Worm (Caenorhabditis elegans) whole organism, L1 larva: ENCODE data around the gene F42A9.8.

Experiments used
- C16A3.4 ChIP-seq: fragments of 150-350 bp; optimal IDR thresholded peaks from 2 replicates; lab custom pipeline; 2014; ENCODE audit warnings: missing biosample characterization, missing genetic modification characterization
- C34B4.2 ChIP-seq: sonication (generic microtip); optimal IDR thresholded peaks from 2 replicates; lab custom pipeline; 2017; ENCODE audit warnings: mild to moderate bottlenecking, missing genetic modification characterization, missing compliant biosample characterization
- F16B12.6 ChIP-seq: fragments of 150-350 bp; optimal IDR thresholded peaks from 2 replicates; lab custom pipeline; 2014; ENCODE audit warnings: missing biosample characterization, missing genetic modification characterization
- Y116A8C.19 ChIP-seq: sonication (generic microtip); optimal IDR thresholded peaks from 2 replicates; lab custom pipeline; 2016; ENCODE audit warnings: missing compliant biosample characterization, missing genetic modification characterization, borderline replicate concordance
- aly-2 ChIP-seq: fragments of 150-350 bp; optimal IDR thresholded peaks from 2 replicates; lab custom pipeline; 2014; ENCODE audit warnings: missing biosample characterization, missing genetic modification characterization
- ama-1 ChIP-seq: fragments of 150-350 bp; optimal IDR thresholded peaks from 2 replicates; lab custom pipeline; 2014
- ceh-88 ChIP-seq: fragments of 200-800 bp; sonication (Bioruptor generic); IDR thresholded peaks from 2 replicates; pipeline ENCODE4 v1.3.6; 2022; ENCODE audit warnings: missing genetic modification characterization, missing compliant biosample characterization
- dpl-1 ChIP-seq, 3 experiments: fragments of 150-350 bp in 2 of 3; sonication (generic microtip) in 1 of 3; optimal IDR thresholded peaks; 2 replicates each; lab custom pipeline; 2014 to 2017; ENCODE audit warnings: missing biosample characterization in 3 of 3, missing genetic modification characterization in 3 of 3, missing genetic modification reagents in 3 of 3
- dsc-1 ChIP-seq: sonication (generic microtip); optimal IDR thresholded peaks from 2 replicates; lab custom pipeline; 2016; ENCODE audit warnings: mild to moderate bottlenecking, missing genetic modification characterization, missing compliant biosample characterization
- efl-1 ChIP-seq, 4 experiments: fragments of 150-350 bp; optimal IDR thresholded peaks in 3 of 4; peaks in 1 of 4; 1 replicate in 1 of 4; 2 replicates in 3 of 4; lab custom pipeline; 2014; ENCODE audit warnings: missing biosample characterization in 2 of 4, missing genetic modification characterization in 2 of 4, missing genetic modification reagents in 2 of 4
- efl-3 ChIP-seq: fragments of 200-800 bp; sonication (Bioruptor generic); optimal IDR thresholded peaks from 2 replicates; lab custom pipeline; 2018; ENCODE audit warnings: mild to moderate bottlenecking, missing genetic modification characterization, missing compliant biosample characterization
- egl-27 ChIP-seq, 2 experiments: fragments of 150-350 bp in 1 of 2; sonication (generic microtip); optimal IDR thresholded peaks; 3 replicates each; lab custom pipeline; 2017 to 2018; ENCODE audit warnings: missing biosample characterization in 2 of 2, missing genetic modification characterization in 2 of 2, missing genetic modification reagents in 2 of 2
- elt-2 ChIP-seq: sonication (generic microtip); optimal IDR thresholded peaks from 2 replicates; lab custom pipeline; 2016; ENCODE audit warnings: missing genetic modification characterization, mild to moderate bottlenecking, inconsistent platforms, missing compliant biosample characterization, missing genetic modification reagents
- elt-3 ChIP-seq, 6 experiments: fragments of 150-350 bp in 1 of 6; sonication (generic microtip); optimal IDR thresholded peaks; 2 replicates each; lab custom pipeline; 2017 to 2018; ENCODE audit warnings: missing biosample characterization in 6 of 6, missing genetic modification characterization in 6 of 6, inconsistent platforms in 1 of 6
- ets-5 ChIP-seq: fragments of 200-800 bp; sonication (Bioruptor generic); IDR thresholded peaks from 2 replicates; pipeline ENCODE4 v1.3.6; 2022; ENCODE audit warnings: missing genetic modification characterization, missing compliant biosample characterization
- fkh-4 ChIP-seq: sonication (generic microtip); optimal IDR thresholded peaks from 2 replicates; lab custom pipeline; 2016; ENCODE audit warnings: missing compliant biosample characterization, missing genetic modification characterization, borderline replicate concordance
- fkh-8 ChIP-seq: sonication (generic microtip); optimal IDR thresholded peaks from 2 replicates; lab custom pipeline; 2016; ENCODE audit warnings: mild to moderate bottlenecking, missing genetic modification characterization, missing compliant biosample characterization
- fos-1 ChIP-seq: fragments of 150-350 bp; optimal IDR thresholded peaks from 2 replicates; lab custom pipeline; 2014; ENCODE audit warnings: missing biosample characterization, missing genetic modification characterization
- hpl-2 ChIP-seq: fragments of 150-350 bp; optimal IDR thresholded peaks from 2 replicates; lab custom pipeline; 2014; ENCODE audit warnings: missing biosample characterization, missing genetic modification reagents, missing genetic modification characterization
- irx-1 ChIP-seq: sonication (generic microtip); optimal IDR thresholded peaks from 2 replicates; lab custom pipeline; 2016; ENCODE audit warnings: missing genetic modification characterization, missing compliant biosample characterization
- isw-1 ChIP-seq: fragments of 200-800 bp; sonication (Bioruptor generic); IDR thresholded peaks from 2 replicates; pipeline ENCODE4 v1.3.6; 2022; ENCODE audit warnings: missing genetic modification characterization, missing compliant biosample characterization
- jun-1 ChIP-seq: fragments of 150-350 bp; optimal IDR thresholded peaks from 2 replicates; lab custom pipeline; 2014; ENCODE audit warnings: missing biosample characterization, missing genetic modification reagents, missing genetic modification characterization
- lin-13 ChIP-seq: fragments of 150-350 bp; optimal IDR thresholded peaks from 2 replicates; lab custom pipeline; 2014; ENCODE audit warnings: missing biosample characterization, missing genetic modification reagents, missing genetic modification characterization
- lin-15B ChIP-seq: fragments of 150-350 bp; sonication (generic microtip); optimal IDR thresholded peaks from 3 replicates; lab custom pipeline; 2014; ENCODE audit warnings: missing biosample characterization, missing genetic modification characterization
- mdl-1 ChIP-seq, 2 experiments: fragments of 150-350 bp; optimal IDR thresholded peaks; 2 replicates each; lab custom pipeline; 2014 to 2017; ENCODE audit warnings: missing biosample characterization in 2 of 2, missing genetic modification characterization in 2 of 2, inconsistent platforms in 1 of 2
- mef-2 ChIP-seq: fragments of 150-350 bp; optimal IDR thresholded peaks from 2 replicates; lab custom pipeline; 2014; ENCODE audit warnings: missing biosample characterization, missing genetic modification characterization
- nhr-11 ChIP-seq: fragments of 150-350 bp; optimal IDR thresholded peaks from 2 replicates; lab custom pipeline; 2014; ENCODE audit warnings: missing biosample characterization, missing genetic modification characterization
- nhr-12 ChIP-seq: sonication (generic microtip); optimal IDR thresholded peaks from 2 replicates; lab custom pipeline; 2017; ENCODE audit warnings: missing biosample characterization, missing genetic modification characterization
- nhr-19 ChIP-seq: fragments of 200-800 bp; sonication (Bioruptor generic); conservative IDR thresholded peaks from 2 replicates; pipeline ENCODE4 v1.3.6; 2022; ENCODE audit warnings: missing genetic modification characterization, missing compliant biosample characterization
- nhr-20 ChIP-seq: sonication (generic microtip); optimal IDR thresholded peaks from 2 replicates; lab custom pipeline; 2016; ENCODE audit warnings: mild to moderate bottlenecking, missing genetic modification characterization, missing compliant biosample characterization
- nhr-28 ChIP-seq: fragments of 150-350 bp; optimal IDR thresholded peaks from 2 replicates; lab custom pipeline; 2014; ENCODE audit warnings: missing biosample characterization, missing genetic modification characterization
- nhr-47 ChIP-seq: sonication (generic microtip); optimal IDR thresholded peaks from 2 replicates; lab custom pipeline; 2016; ENCODE audit warnings: mild to moderate bottlenecking, missing genetic modification characterization, moderate library complexity, missing compliant biosample characterization
- nhr-84 ChIP-seq: sonication (generic microtip); optimal IDR thresholded peaks from 2 replicates; lab custom pipeline; 2017; ENCODE audit warnings: missing biosample characterization, missing genetic modification characterization
- pag-3 ChIP-seq: sonication (generic microtip); optimal IDR thresholded peaks from 2 replicates; lab custom pipeline; 2017; ENCODE audit warnings: missing genetic modification characterization, mild to moderate bottlenecking, missing compliant biosample characterization, antibody characterized with exemption, borderline replicate concordance; ENCODE audit not compliant: insufficient read depth
- pax-3 ChIP-seq: fragments of 200-800 bp; sonication (Bioruptor generic); optimal IDR thresholded peaks from 2 replicates; lab custom pipeline; 2018; ENCODE audit warnings: mild to moderate bottlenecking, missing genetic modification characterization, moderate library complexity, missing compliant biosample characterization
- rnt-1 ChIP-seq: sonication (generic microtip); optimal IDR thresholded peaks from 2 replicates; lab custom pipeline; 2016; ENCODE audit warnings: mild to moderate bottlenecking, missing genetic modification characterization, moderate library complexity, missing compliant biosample characterization
- snu-23 ChIP-seq: sonication (generic microtip); optimal IDR thresholded peaks from 2 replicates; lab custom pipeline; 2016; ENCODE audit warnings: missing genetic modification characterization, missing compliant biosample characterization
- sup-37 ChIP-seq: fragments of 200-800 bp; sonication (Bioruptor generic); optimal IDR thresholded peaks from 2 replicates; lab custom pipeline; 2018; ENCODE audit warnings: mild to moderate bottlenecking, missing genetic modification characterization, missing compliant biosample characterization
- tbx-2 ChIP-seq: sonication (generic microtip); optimal IDR thresholded peaks from 2 replicates; lab custom pipeline; 2016; ENCODE audit warnings: missing genetic modification characterization, missing compliant biosample characterization
- tlp-1 ChIP-seq: fragments of 150-350 bp; optimal IDR thresholded peaks from 2 replicates; lab custom pipeline; 2014; ENCODE audit warnings: missing biosample characterization, missing genetic modification characterization
- unc-30 ChIP-seq: sonication (generic microtip); optimal IDR thresholded peaks from 2 replicates; lab custom pipeline; 2017; ENCODE audit warnings: missing biosample characterization, missing genetic modification characterization
- unc-98 ChIP-seq: fragments of 200-800 bp; sonication (Bioruptor generic); IDR thresholded peaks from 2 replicates; pipeline ENCODE4 v1.3.6; 2022; ENCODE audit warnings: missing genetic modification characterization, missing compliant biosample characterization
- vab-15 ChIP-seq: sonication (generic microtip); optimal IDR thresholded peaks from 2 replicates; lab custom pipeline; 2017; ENCODE audit warnings: missing genotype, mild to moderate bottlenecking, missing genetic modification characterization, missing compliant biosample characterization
- xbp-1 ChIP-seq: sonication (generic microtip); optimal IDR thresholded peaks from 2 replicates; lab custom pipeline; 2016; ENCODE audit warnings: missing genetic modification characterization, missing compliant biosample characterization

F42A9.8 gene

DNA sequence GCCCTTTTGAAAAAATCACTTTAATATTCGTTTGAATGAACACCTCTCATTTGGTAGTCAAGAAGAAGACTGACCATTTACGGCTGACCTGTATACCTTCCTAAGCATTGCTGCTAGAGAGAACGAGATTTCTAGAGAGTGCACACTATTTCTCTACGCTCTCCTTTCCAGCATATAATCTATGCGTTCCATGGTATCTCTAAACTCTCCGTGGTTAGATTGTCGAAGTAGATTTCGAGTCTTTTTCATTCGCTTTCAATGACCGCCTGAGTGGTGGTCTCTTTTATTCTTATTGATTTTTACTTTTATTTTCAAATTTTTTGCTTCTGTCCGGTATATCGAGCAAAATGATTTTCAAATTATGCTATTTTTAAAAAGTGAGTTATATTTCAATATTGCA is 21.1 kb downstream of the F42A9.8 start (continued):
- TF ChIP-seq fkh-8 (tag; lab: Kevin White, UChicago) (no peak), nhr-47 (tag; lab: Kevin White, UChicago) (peak; percentile 10), irx-1 (no peak), dsc-1 (no peak), efl-1 (optimal IDR thresholded peaks at IDR 0.05; lab: Kevin White, UChicago) (peak; percentile 63 to 82), efl-1 (GFP tag; optimal IDR thresholded peaks at IDR 0.05 in 1 of 2; lab: Kevin White, UChicago) (peak in 1 of 2 experiments; percentile 12), rnt-1 (tag; lab: Kevin White, UChicago) (peak; percentile 38), nhr-11 (tag; lab: Kevin White, UChicago) (no peak), mef-2 (no peak), efl-3 (GFP tag; lab: Kevin White, UChicago) (no peak), fkh-4 (tag; lab: Kevin White, UChicago) (no peak), egl-27 (tag; optimal IDR thresholded peaks at IDR 0.05; lab: Kevin White, UChicago) (no peak), jun-1 (no peak), C16A3.4 (tag; lab: Kevin White, UChicago) (no peak), tbx-2 (tag; lab: Kevin White, UChicago) (no peak), nhr-12 (tag; lab: Kevin White, UChicago) (no peak), nhr-84 (tag; lab: Kevin White, UChicago) (no peak), unc-30 (tag; lab: Kevin White, UChicago) (no peak), nhr-19 (GFP tag; lab: Robert Waterston, UW) (no peak), tlp-1 (tag; lab: Kevin White, UChicago) (no peak), lin-13 (GFP tag; lab: Kevin White, UChicago) (no peak), lin-15B (tag; lab: Kevin White, UChicago) (no peak), pax-3 (tag; lab: Kevin White, UChicago) (no peak), dpl-1 (GFP tag; optimal IDR thresholded peaks at IDR 0.05; lab: Kevin White, UChicago) (peak in 1 of 3 experiments; percentile 21), aly-2 (tag; lab: Kevin White, UChicago) (no peak), nhr-20 (tag; lab: Kevin White, UChicago) (no peak), vab-15 (no peak), unc-98 (GFP tag; lab: Robert Waterston, UW) (no peak), xbp-1 (tag; lab: Kevin White, UChicago) (no peak), elt-2 (no peak), ama-1 (lab: Kevin White, UChicago) (no peak), elt-3 (tag; optimal IDR thresholded peaks at IDR 0.05; lab: Kevin White, UChicago) (no peak), C34B4.2 (no peak), fos-1 (tag; lab: Kevin White, UChicago) (no peak), ets-5 (GFP tag; lab: Robert Waterston, UW) (no peak), Y116A8C.19 (tag; lab: Kevin White, UChicago) (no peak), F16B12.6 (tag; lab: Kevin White, UChicago) (no peak), isw-1 (GFP tag; lab: Robert Waterston, UW) (no peak), nhr-28 (tag; lab: Kevin White, UChicago) (no peak), sup-37 (GFP tag; lab: Kevin White, UChicago) (no peak), hpl-2 (no peak), ceh-88 (GFP tag; lab: Robert Waterston, UW) (no peak), snu-23 (GFP tag; lab: Kevin White, UChicago) (peak; percentile 48), mdl-1 (tag; optimal IDR thresholded peaks at IDR 0.05; lab: Kevin White, UChicago) (peak in 1 of 2 experiments; percentile 4), pag-3 (tag; lab: Kevin White, UChicago) (no peak)
